Worm (Caenorhabditis elegans) whole organism, L2 larva: ENCODE results near the gene esyt-2.

Experiments used
- C34F6.9 ChIP-seq: fragments of 150-350 bp; optimal IDR thresholded peaks from 2 replicates; lab custom pipeline; 2014; ENCODE audit warnings: missing biosample characterization, missing genetic modification characterization
- R02D3.7 ChIP-seq: fragments of 150-350 bp; optimal IDR thresholded peaks from 2 replicates; lab custom pipeline; 2014; ENCODE audit warnings: missing biosample characterization, missing genetic modification characterization
- Y55F3AM.14 ChIP-seq: fragments of 200-800 bp; sonication (Bioruptor generic); optimal IDR thresholded peaks from 2 replicates; lab custom pipeline; 2018; ENCODE audit warnings: mild to moderate bottlenecking, missing genetic modification characterization, missing compliant biosample characterization
- ZK546.5 ChIP-seq: sonication (generic microtip); optimal IDR thresholded peaks from 2 replicates; lab custom pipeline; 2017; ENCODE audit warnings: missing biosample characterization, missing genetic modification characterization
- alr-1 ChIP-seq: fragments of 150-350 bp; optimal IDR thresholded peaks from 2 replicates; lab custom pipeline; 2014; ENCODE audit warnings: missing biosample characterization, missing genetic modification characterization
- aly-2 ChIP-seq: fragments of 150-350 bp; optimal IDR thresholded peaks from 2 replicates; lab custom pipeline; 2014; ENCODE audit warnings: missing biosample characterization, missing genetic modification characterization
- ama-1 ChIP-seq: fragments of 150-350 bp; optimal IDR thresholded peaks from 2 replicates; lab custom pipeline; 2018; ENCODE audit warnings: inconsistent platforms
- blmp-1 ChIP-seq: sonication (generic microtip); optimal IDR thresholded peaks from 2 replicates; lab custom pipeline; 2017; ENCODE audit warnings: missing genetic modification characterization, mild to moderate bottlenecking, missing compliant biosample characterization, antibody characterized with exemption, moderate library complexity; ENCODE audit not compliant: insufficient read depth
- crh-2 ChIP-seq: sonication (generic microtip); optimal IDR thresholded peaks from 2 replicates; lab custom pipeline; 2017; ENCODE audit warnings: missing biosample characterization, missing genetic modification characterization
- dmd-4 ChIP-seq: sonication (generic microtip); optimal IDR thresholded peaks from 2 replicates; lab custom pipeline; 2017; ENCODE audit warnings: missing biosample characterization, missing genetic modification characterization
- egl-27 ChIP-seq: sonication (generic microtip); optimal IDR thresholded peaks from 3 replicates; lab custom pipeline; 2017; ENCODE audit warnings: missing biosample characterization, missing genetic modification reagents, missing genetic modification characterization
- elt-3 ChIP-seq: sonication (generic microtip); optimal IDR thresholded peaks from 2 replicates; lab custom pipeline; 2017; ENCODE audit warnings: missing biosample characterization, missing genetic modification characterization
- fos-1 ChIP-seq: fragments of 150-350 bp; optimal IDR thresholded peaks from 2 replicates; lab custom pipeline; 2014; ENCODE audit warnings: missing biosample characterization, missing genetic modification characterization
- gmeb-1 ChIP-seq: fragments of 150-350 bp; optimal IDR thresholded peaks from 2 replicates; lab custom pipeline; 2014; ENCODE audit warnings: missing biosample characterization, missing genetic modification characterization
- lin-39 ChIP-seq: fragments of 150-350 bp; optimal IDR thresholded peaks from 2 replicates; lab custom pipeline; 2014; ENCODE audit warnings: missing biosample characterization, missing genetic modification reagents, missing genetic modification characterization
- lsy-2 ChIP-seq, 2 experiments: fragments of 150-350 bp in 1 of 2; sonication (generic microtip) in 1 of 2; optimal IDR thresholded peaks; 2 replicates each; lab custom pipeline; 2014 to 2017; ENCODE audit warnings: missing biosample characterization in 2 of 2, missing genetic modification characterization in 2 of 2
- mab-5 ChIP-seq: fragments of 150-350 bp; optimal IDR thresholded peaks from 2 replicates; lab custom pipeline; 2014; ENCODE audit warnings: missing biosample characterization, missing genetic modification characterization
- mdl-1 ChIP-seq, 2 experiments: fragments of 150-350 bp in 1 of 2; sonication (generic microtip) in 1 of 2; optimal IDR thresholded peaks; 2 replicates each; lab custom pipeline; 2017; ENCODE audit warnings: missing biosample characterization in 2 of 2, missing genetic modification characterization in 2 of 2
- nhr-12 ChIP-seq: fragments of 150-350 bp; optimal IDR thresholded peaks from 2 replicates; lab custom pipeline; 2014; ENCODE audit warnings: missing biosample characterization, missing genetic modification characterization
- nhr-129 ChIP-seq: fragments of 150-350 bp; optimal IDR thresholded peaks from 2 replicates; lab custom pipeline; 2014; ENCODE audit warnings: missing biosample characterization, missing genetic modification characterization
- nhr-21 ChIP-seq: fragments of 150-350 bp; optimal IDR thresholded peaks from 2 replicates; lab custom pipeline; 2014; ENCODE audit warnings: missing biosample characterization, missing genetic modification characterization
- nhr-23 ChIP-seq: fragments of 150-350 bp; optimal IDR thresholded peaks from 2 replicates; lab custom pipeline; 2014; ENCODE audit warnings: missing biosample characterization, missing genetic modification reagents, missing genetic modification characterization
- nhr-25 ChIP-seq: fragments of 150-350 bp; sonication (generic microtip); optimal IDR thresholded peaks from 3 replicates; lab custom pipeline; 2014; ENCODE audit warnings: missing biosample characterization, missing genetic modification characterization
- nhr-6 ChIP-seq: fragments of 150-350 bp; optimal IDR thresholded peaks from 2 replicates; lab custom pipeline; 2014; ENCODE audit warnings: missing biosample characterization, missing genetic modification characterization
- nhr-77 ChIP-seq: fragments of 150-350 bp; optimal IDR thresholded peaks from 2 replicates; lab custom pipeline; 2014; ENCODE audit warnings: missing biosample characterization, missing genetic modification characterization
- skn-1 ChIP-seq: sonication (generic microtip); optimal IDR thresholded peaks from 2 replicates; lab custom pipeline; 2017; ENCODE audit warnings: missing biosample characterization, missing genetic modification characterization
- sma-9 ChIP-seq, 2 experiments: fragments of 150-350 bp in 1 of 2; sonication (generic microtip) in 1 of 2; optimal IDR thresholded peaks; 2 replicates each; lab custom pipeline; 2014 to 2016; ENCODE audit warnings: missing genetic modification characterization in 2 of 2, mild to moderate bottlenecking in 1 of 2, missing biosample characterization in 1 of 2, missing compliant biosample characterization in 1 of 2, missing genetic modification reagents in 1 of 2, moderate library complexity in 1 of 2
- snpc-4 ChIP-seq: fragments of 150-350 bp; optimal IDR thresholded peaks from 2 replicates; lab custom pipeline; 2014; ENCODE audit warnings: missing biosample characterization, missing genetic modification characterization
- unc-39 ChIP-seq: fragments of 150-350 bp; optimal IDR thresholded peaks from 2 replicates; lab custom pipeline; 2014; ENCODE audit warnings: missing biosample characterization, missing genetic modification characterization
- unc-55 ChIP-seq: fragments of 150-350 bp; sonication (generic microtip); optimal IDR thresholded peaks from 3 replicates; lab custom pipeline; 2014; ENCODE audit warnings: missing biosample characterization, missing genetic modification reagents, missing genetic modification characterization
- unc-62 ChIP-seq: fragments of 150-350 bp; optimal IDR thresholded peaks from 2 replicates; lab custom pipeline; 2014; ENCODE audit warnings: missing biosample characterization, missing genetic modification reagents, missing genetic modification characterization
- zag-1 ChIP-seq: fragments of 150-350 bp; optimal IDR thresholded peaks from 2 replicates; lab custom pipeline; 2014; ENCODE audit warnings: missing biosample characterization, missing genetic modification characterization
- ztf-1 ChIP-seq: fragments of 200-800 bp; sonication (Bioruptor generic); conservative IDR thresholded peaks from 2 replicates; pipeline ENCODE4 v1.3.6; 2022; ENCODE audit warnings: missing genetic modification characterization, missing compliant biosample characterization

esyt-2 gene

ce11 chrIII:6231880-6232279, 1.1 kb upstream of the esyt-2 start:
- TF ChIP-seq aly-2 (tag; lab: Kevin White, UChicago), result no peak
- peak; percentile 17 for TF ChIP-seq C34F6.9 (tag; lab: Kevin White, UChicago)
- no peak for TF ChIP-seq dmd-4 (tag; lab: Kevin White, UChicago)
- TF ChIP-seq egl-27, result peak; percentile 39
- peak; percentile 89 for TF ChIP-seq fos-1 (tag; lab: Kevin White, UChicago)
- TF ChIP-seq crh-2 (tag; lab: Kevin White, UChicago), result peak; percentile 59
- TF ChIP-seq, all 48 proteins: peak for 4

DNA sequence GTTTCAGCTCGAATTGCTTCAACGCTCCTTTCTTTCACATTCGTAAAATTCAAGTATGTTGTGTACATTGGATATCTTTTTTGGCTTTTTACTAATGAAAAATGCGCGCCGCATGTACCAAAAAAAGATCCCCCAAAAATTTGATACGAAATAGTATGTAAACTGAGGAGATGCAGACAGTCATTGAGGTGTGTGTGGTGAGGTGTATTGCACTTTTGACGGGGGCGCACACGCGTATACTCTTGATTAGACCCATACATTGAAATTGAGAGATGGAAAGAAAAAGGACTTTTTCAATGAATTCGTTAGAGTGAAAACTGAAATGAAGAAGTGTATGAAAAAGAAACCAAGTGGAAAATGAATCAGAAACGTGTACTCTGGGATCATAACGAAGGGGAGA, 9.4 kb downstream of the esyt-2 start:
- TF ChIP-seq egl-27 (no peak), nhr-12 (no peak), unc-62 (GFP tag; lab: Kevin White, UChicago) (no peak), zag-1 (tag; lab: Kevin White, UChicago) (no peak), mab-5 (tag; lab: Kevin White, UChicago) (no peak), unc-55 (GFP tag; lab: Kevin White, UChicago) (peak; percentile 8)

DNA sequence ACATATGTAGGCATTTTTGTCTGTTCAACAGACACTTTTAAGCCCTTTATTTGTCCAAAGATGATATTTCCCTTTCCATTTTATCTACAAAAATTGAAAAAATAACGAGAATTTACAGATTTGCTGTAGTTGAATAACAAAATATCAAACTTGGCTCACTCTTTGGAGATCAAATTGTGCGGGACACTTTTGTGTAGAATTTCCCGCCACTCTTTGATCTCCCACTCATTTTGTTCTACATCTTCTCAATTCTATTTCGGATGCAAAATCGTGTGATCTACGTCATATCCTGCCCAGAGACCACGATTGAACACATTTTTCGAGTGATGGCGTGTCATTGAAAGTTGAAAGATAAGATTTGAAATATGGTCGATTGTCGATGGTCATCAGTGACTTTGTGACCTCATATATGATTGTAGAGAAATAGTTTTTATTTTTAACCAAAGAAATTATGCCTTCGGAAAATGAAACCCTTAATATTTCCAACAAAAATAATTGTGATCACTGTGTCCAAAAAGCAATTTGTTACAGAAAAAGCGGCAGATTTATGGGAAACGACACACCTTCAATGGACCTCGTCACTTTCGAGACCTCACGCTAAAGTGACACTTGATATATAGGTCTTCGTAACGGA, 13.8 kb downstream of the esyt-2 start, which contains the start of gene hot-4:
TSS of gene hot-4 (plus strand) at position 584 of the 634 bp plus-strand sequence.
- TF ChIP-seq snpc-4 (no peak), ztf-1 (GFP tag; lab: Robert Waterston, UW) (no peak), Y55F3AM.14 (GFP tag; lab: Kevin White, UChicago) (no peak), elt-3 (tag; lab: Kevin White, UChicago) (no peak), nhr-25 (no peak), sma-9 (GFP tag; optimal IDR thresholded peaks at IDR 0.05; lab: Kevin White, UChicago) (no peak), sma-9 (tag; optimal IDR thresholded peaks at IDR 0.05; lab: Kevin White, UChicago) (no peak), ZK546.5 (tag; lab: Kevin White, UChicago) (no peak), nhr-129 (tag; lab: Kevin White, UChicago) (no peak), crh-2 (tag; lab: Kevin White, UChicago) (no peak), lsy-2 (tag; optimal IDR thresholded peaks at IDR 0.05; lab: Kevin White, UChicago) (no peak), fos-1 (tag; lab: Kevin White, UChicago) (no peak)

DNA sequence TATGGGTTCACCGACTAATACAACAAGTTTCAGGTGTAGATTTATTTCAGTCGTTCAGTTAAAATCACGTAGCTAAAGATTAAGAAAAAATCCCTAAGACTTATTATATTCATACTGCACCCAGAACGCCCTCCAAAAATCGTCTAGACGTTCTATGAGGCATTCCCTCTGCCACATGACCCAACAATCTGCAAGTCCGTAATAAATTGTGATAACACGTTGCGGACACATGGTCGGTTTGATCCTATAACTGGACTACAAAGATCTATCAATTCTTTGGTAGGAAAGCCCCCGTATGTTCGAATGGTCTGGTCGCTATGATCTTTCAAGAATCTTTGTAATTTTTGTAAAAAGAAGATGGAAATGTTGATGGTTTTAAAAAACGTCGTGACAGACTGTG, 14.8 kb downstream of the esyt-2 start:
- TF ChIP-seq nhr-23 (tag; lab: Kevin White, UChicago), result no peak
- TF ChIP-seq nhr-21 (tag; lab: Kevin White, UChicago), result peak; percentile 57
- peak; percentile 41 for TF ChIP-seq blmp-1
- peak; percentile 56 for TF ChIP-seq sma-9 (GFP tag; optimal IDR thresholded peaks at IDR 0.05; lab: Kevin White, UChicago)
- no peak for TF ChIP-seq sma-9 (tag; optimal IDR thresholded peaks at IDR 0.05; lab: Kevin White, UChicago)
- no peak for TF ChIP-seq R02D3.7

DNA sequence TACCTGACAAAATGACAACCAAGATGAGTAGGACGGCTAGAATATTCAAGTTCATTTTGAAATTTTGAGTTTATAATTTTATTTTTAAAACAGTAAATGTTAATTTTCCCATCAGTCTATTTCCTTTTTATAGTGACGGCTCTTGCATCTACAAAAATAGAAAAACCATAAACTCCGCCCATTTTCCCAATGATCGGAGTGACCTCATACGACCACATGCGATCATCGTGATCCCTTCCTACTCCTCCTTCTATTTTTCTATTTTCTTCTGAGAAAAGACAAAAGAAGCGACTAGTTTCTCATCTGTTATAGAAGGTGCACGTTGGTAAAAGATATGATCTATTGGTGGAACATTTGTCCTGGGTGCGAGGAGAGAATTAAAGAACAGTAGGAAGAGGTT, 15.3 kb downstream of the esyt-2 start, which contains the start of gene C23G10.11:
TSS of gene C23G10.11 (minus strand) at position 101 of the 400 bp plus-strand sequence.
- TF ChIP-seq nhr-6 (tag; lab: Kevin White, UChicago) (no peak), nhr-77 (tag; lab: Kevin White, UChicago) (no peak), nhr-23 (tag; lab: Kevin White, UChicago) (no peak), unc-39 (tag; lab: Kevin White, UChicago) (no peak), lin-39 (tag; lab: Kevin White, UChicago) (no peak), R02D3.7 (no peak), C34F6.9 (tag; lab: Kevin White, UChicago) (no peak)

ce11 chrIII:6213915-6214314, 16.9 kb downstream of the esyt-2 start, which contains the start of gene C23G10.10:
C23G10.10 (minus strand) TSS chrIII:6214015.
- TF ChIP-seq gmeb-1 (tag; lab: Kevin White, UChicago), result no peak
- TF ChIP-seq nhr-25, result no peak
- TF ChIP-seq mdl-1 (tag; optimal IDR thresholded peaks at IDR 0.05; lab: Kevin White, UChicago), result no peak
- no peak for TF ChIP-seq ama-1 (lab: Kevin White, UChicago)
- TF ChIP-seq R02D3.7, result no peak
- no peak for TF ChIP-seq ZK546.5 (tag; lab: Kevin White, UChicago)
- no peak for TF ChIP-seq egl-27
- TF ChIP-seq alr-1, result no peak
- TF ChIP-seq skn-1 (tag; lab: Kevin White, UChicago), result no peak
- no peak for TF ChIP-seq nhr-6 (tag; lab: Kevin White, UChicago)
- no peak for TF ChIP-seq nhr-129 (tag; lab: Kevin White, UChicago)
